Worm (Caenorhabditis elegans) whole organism, L2 larva: Measurements from ENCODE around the gene F53B1.3.
A peak's percentile ranks its signal among the peaks of the same experiment; 100 is the strongest.

ENCODE experiments used
- aly-2 ChIP-seq: fragments of 150-350 bp; optimal IDR thresholded peaks from 2 replicates; lab custom pipeline; 2014; ENCODE audit warnings: missing biosample characterization, missing genetic modification characterization
- egl-27 ChIP-seq: sonication (generic microtip); optimal IDR thresholded peaks from 3 replicates; lab custom pipeline; 2017; ENCODE audit warnings: missing biosample characterization, missing genetic modification reagents, missing genetic modification characterization
- elt-3 ChIP-seq: sonication (generic microtip); optimal IDR thresholded peaks from 2 replicates; lab custom pipeline; 2017; ENCODE audit warnings: missing biosample characterization, missing genetic modification characterization
- fos-1 ChIP-seq: fragments of 150-350 bp; optimal IDR thresholded peaks from 2 replicates; lab custom pipeline; 2014; ENCODE audit warnings: missing biosample characterization, missing genetic modification characterization
- nhr-25 ChIP-seq: fragments of 150-350 bp; sonication (generic microtip); optimal IDR thresholded peaks from 3 replicates; lab custom pipeline; 2014; ENCODE audit warnings: missing biosample characterization, missing genetic modification characterization
- nhr-77 ChIP-seq: fragments of 150-350 bp; optimal IDR thresholded peaks from 2 replicates; lab custom pipeline; 2014; ENCODE audit warnings: missing biosample characterization, missing genetic modification characterization
- snpc-4 ChIP-seq: fragments of 150-350 bp; optimal IDR thresholded peaks from 2 replicates; lab custom pipeline; 2014; ENCODE audit warnings: missing biosample characterization, missing genetic modification characterization
- unc-39 ChIP-seq: fragments of 150-350 bp; optimal IDR thresholded peaks from 2 replicates; lab custom pipeline; 2014; ENCODE audit warnings: missing biosample characterization, missing genetic modification characterization
- unc-55 ChIP-seq: fragments of 150-350 bp; sonication (generic microtip); optimal IDR thresholded peaks from 3 replicates; lab custom pipeline; 2014; ENCODE audit warnings: missing biosample characterization, missing genetic modification reagents, missing genetic modification characterization
- unc-62 ChIP-seq: fragments of 150-350 bp; optimal IDR thresholded peaks from 2 replicates; lab custom pipeline; 2014; ENCODE audit warnings: missing biosample characterization, missing genetic modification reagents, missing genetic modification characterization
- ztf-11 ChIP-seq: sonication (generic microtip); optimal IDR thresholded peaks from 2 replicates; lab custom pipeline; 2017; ENCODE audit warnings: missing biosample characterization, missing genetic modification characterization
- ztf-4 ChIP-seq: fragments of 150-350 bp; optimal IDR thresholded peaks from 2 replicates; lab custom pipeline; 2014; ENCODE audit warnings: missing biosample characterization, missing genetic modification characterization

DNA sequence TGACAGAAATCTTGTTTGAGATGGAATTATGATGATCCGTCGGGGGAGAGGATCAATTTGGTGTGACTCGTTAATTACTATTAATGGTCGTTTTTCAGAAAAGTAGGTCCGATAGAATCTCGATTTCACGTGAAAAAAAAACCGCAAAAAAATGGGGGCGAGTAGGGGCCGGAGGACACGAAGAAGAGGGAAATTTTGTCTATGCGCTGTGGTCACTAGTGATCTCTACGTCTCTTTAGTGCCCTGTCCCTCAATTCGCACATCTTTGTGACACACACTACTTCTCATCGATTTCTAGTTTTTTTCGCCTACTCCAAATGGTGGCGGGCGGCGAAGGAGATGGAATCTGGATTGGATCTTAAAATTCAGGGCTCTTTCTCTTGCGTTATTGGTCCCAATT is 35.2 kb downstream of the F53B1.3 start:
- TF ChIP-seq nhr-25 (tag; lab: Kevin White, UChicago) (no peak), unc-39 (tag; lab: Kevin White, UChicago) (no peak), aly-2 (tag; lab: Kevin White, UChicago) (no peak), fos-1 (tag; lab: Kevin White, UChicago) (no peak), elt-3 (tag; lab: Kevin White, UChicago) (no peak), unc-55 (peak; percentile 45), nhr-77 (tag; lab: Kevin White, UChicago) (no peak), ztf-4 (tag; lab: Kevin White, UChicago) (no peak), ztf-11 (no peak), egl-27 (tag; lab: Kevin White, UChicago) (no peak), snpc-4 (tag; lab: Kevin White, UChicago) (no peak), unc-62 (GFP tag; lab: Kevin White, UChicago) (no peak)
